Worm (Caenorhabditis elegans) whole organism, L4/young adult: ENCODE measurements around the gene twk-34.
"Not testable (repeated sequence)": the region's sequence is repeated elsewhere in the genome, so short reads cannot be mapped to it uniquely, and the experiment has no call there.

ENCODE experiments used
- dao-5 ChIP-seq: sonication (generic microtip); optimal IDR thresholded peaks from 2 replicates; lab custom pipeline; 2016; ENCODE audit warnings: missing genotype, missing genetic modification characterization, moderate library complexity, missing compliant biosample characterization
- him-1 ChIP-seq: sonication (generic microtip); optimal IDR thresholded peaks from 2 replicates; lab custom pipeline; 2016; ENCODE audit warnings: missing genotype, missing genetic modification reagents, missing genetic modification characterization, missing compliant biosample characterization

DNA sequence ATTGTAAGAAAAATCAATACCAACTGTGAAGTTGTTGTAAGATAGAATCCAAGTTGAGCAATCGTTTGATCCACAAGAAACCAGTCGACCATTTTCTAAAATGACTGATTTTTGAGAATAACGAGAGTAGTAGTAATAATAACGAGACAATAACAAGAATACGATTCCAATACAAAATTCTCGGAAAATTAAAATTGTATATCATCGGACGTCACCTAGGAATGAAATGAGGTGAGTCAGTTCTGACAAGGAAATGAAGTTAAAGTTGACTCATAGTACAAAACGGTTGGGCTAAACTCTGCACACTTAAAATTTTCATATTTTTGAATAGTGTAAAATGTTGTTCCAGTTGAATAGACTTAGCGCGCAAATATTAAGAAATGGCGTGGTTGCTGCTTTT lies 39.6 kb downstream of the twk-34 start, which contains the start of gene str-19:
- TF ChIP-seq him-1 (tag; lab: Kevin White, UChicago); dao-5: not testable (repeated sequence)
